Worm (Caenorhabditis elegans): ENCODE data around the gene dmsr-5.
A peak's percentile ranks its signal among the peaks of the same experiment; 100 is the strongest.

The dmsr-5 gene

ce11 chrIII:11002808-11003207 is 7.8 kb upstream of the dmsr-5 start:
- no peak for TF ChIP-seq ham-2 (GFP tag; optimal IDR thresholded peaks at IDR 0.05)
- no peak for TF ChIP-seq unc-39 (tag; optimal IDR thresholded peaks at IDR 0.05)
- no peak for TF ChIP-seq ceh-43 (GFP tag; optimal IDR thresholded peaks at IDR 0.05)
- TF ChIP-seq nhr-237 (tag; optimal IDR thresholded peaks at IDR 0.05) = no peak
- TF ChIP-seq mab-5 (tag; optimal IDR thresholded peaks at IDR 0.05) = no peak
- no peak for TF ChIP-seq unc-120 (tag; optimal IDR thresholded peaks at IDR 0.05; ENCODE audit: poor library complexity, severe bottlenecking)
- no peak for TF ChIP-seq zip-8 (tag; optimal IDR thresholded peaks at IDR 0.05)
- TF ChIP-seq sptf-1 (tag; optimal IDR thresholded peaks at IDR 0.05) = no peak
- no peak for TF ChIP-seq mep-1 (tag; optimal IDR thresholded peaks at IDR 0.05)
- TF ChIP-seq sem-2 (GFP tag; optimal IDR thresholded peaks at IDR 0.05) = no peak
- no peak for TF ChIP-seq M03D4.4 (tag; optimal IDR thresholded peaks at IDR 0.05)

DNA sequence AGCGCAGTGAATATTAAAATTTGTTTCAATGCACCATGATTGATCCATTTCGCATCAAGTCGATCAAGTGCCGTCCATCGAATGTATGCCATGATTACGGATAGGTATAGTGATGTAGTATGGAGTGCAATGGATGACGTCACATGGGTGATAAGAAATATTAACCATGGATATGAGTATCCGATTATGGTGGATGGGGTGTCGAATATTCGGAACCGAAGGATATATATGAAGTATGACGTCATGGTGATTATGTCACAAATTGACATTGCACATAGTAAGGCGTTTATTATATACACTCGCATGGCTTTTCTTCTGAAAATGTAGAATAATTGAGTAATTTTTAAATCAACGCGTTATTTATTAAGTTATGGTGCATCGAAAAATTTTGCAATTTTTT is 971 bp downstream of the dmsr-5 start:
- TF ChIP-seq zip-8 (tag; optimal IDR thresholded peaks at IDR 0.05) = peak; percentile 91
- no peak for TF ChIP-seq ceh-83 (GFP tag; optimal IDR thresholded peaks at IDR 0.05)
- TF ChIP-seq cnd-1 (tag; optimal IDR thresholded peaks at IDR 0.05) = no peak
- TF ChIP-seq flh-1 (GFP tag; optimal IDR thresholded peaks at IDR 0.05) = no peak
- TF ChIP-seq nhr-237 (tag; optimal IDR thresholded peaks at IDR 0.05) = no peak
- TF ChIP-seq lin-32 (GFP tag; optimal IDR thresholded peaks at IDR 0.05) = no peak
- no peak for TF ChIP-seq lin-13 (tag; optimal IDR thresholded peaks at IDR 0.05)

DNA sequence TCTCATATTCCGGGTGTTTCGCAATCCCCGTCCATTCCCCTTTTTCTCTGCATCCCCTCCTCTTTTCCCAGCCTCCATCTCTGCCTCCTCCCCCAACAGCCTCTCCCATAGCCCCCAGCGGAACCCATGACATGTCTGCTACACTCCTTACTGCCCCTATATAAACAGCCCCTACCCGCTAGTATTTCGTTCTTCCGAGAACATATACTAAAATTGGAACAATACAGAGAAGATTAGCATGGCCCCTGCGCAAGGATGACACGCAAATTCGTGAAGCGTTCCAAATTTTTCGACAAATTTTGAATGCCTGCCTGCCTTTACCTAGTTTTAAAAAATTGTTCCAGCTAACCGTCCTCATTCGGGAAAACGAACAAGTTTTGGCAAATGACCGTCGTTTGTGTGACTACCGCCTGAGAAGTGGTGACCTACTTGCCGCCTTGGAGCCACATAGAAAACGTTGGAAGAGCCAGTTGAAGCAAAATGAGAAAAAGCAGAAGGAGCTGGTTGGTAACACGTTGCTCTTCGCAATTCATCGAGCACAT is 5.5 kb downstream of the dmsr-5 start:
- peak; percentile 94 for TF ChIP-seq pha-4 (tag; optimal IDR thresholded peaks at IDR 0.05)
- peak; percentile 79 for TF ChIP-seq ztf-11 (tag; optimal IDR thresholded peaks at IDR 0.05)
- TF ChIP-seq sptf-1 (tag; optimal IDR thresholded peaks at IDR 0.05) = peak; percentile 98
- peak; percentile 93 for TF ChIP-seq cnd-1 (tag; optimal IDR thresholded peaks at IDR 0.05)
- peak; percentile 95 for TF ChIP-seq ceh-83 (GFP tag; optimal IDR thresholded peaks at IDR 0.05)
- peak; percentile 93 for TF ChIP-seq lin-32 (GFP tag; optimal IDR thresholded peaks at IDR 0.05)
- peak; percentile 57 for TF ChIP-seq ceh-39 (tag; optimal IDR thresholded peaks at IDR 0.05)
- peak; percentile 89 for TF ChIP-seq lin-13 (tag; optimal IDR thresholded peaks at IDR 0.05)
- peak; percentile 25 for TF ChIP-seq nhr-28 (tag; optimal IDR thresholded peaks at IDR 0.05)
- peak; percentile 86 for TF ChIP-seq elt-3 (tag; optimal IDR thresholded peaks at IDR 0.05)
- peak; percentile 98 for TF ChIP-seq mls-2 (tag; optimal IDR thresholded peaks at IDR 0.05)
- TF ChIP-seq flh-1 (GFP tag; optimal IDR thresholded peaks at IDR 0.05) = peak; percentile 77
- TF ChIP-seq nhr-237 (tag; optimal IDR thresholded peaks at IDR 0.05) = peak; percentile 93
- TF ChIP-seq snpc-4 (tag; optimal IDR thresholded peaks at IDR 0.05) = no peak
- TF ChIP-seq nhr-2 (tag; optimal IDR thresholded peaks at IDR 0.05) = peak; percentile 16
- TF ChIP-seq hlh-1 (tag; optimal IDR thresholded peaks at IDR 0.05) = peak; percentile 84
- peak; percentile 89 for TF ChIP-seq bed-3 (GFP tag; optimal IDR thresholded peaks at IDR 0.05)
- peak; percentile 4 for TF ChIP-seq elt-1 (tag; optimal IDR thresholded peaks at IDR 0.05; ENCODE audit: borderline replicate concordance, insufficient read depth)
- TF ChIP-seq nhr-12 (tag; optimal IDR thresholded peaks at IDR 0.05) = peak; percentile 16
- peak; percentile 95 for TF ChIP-seq ces-1 (GFP tag; optimal IDR thresholded peaks at IDR 0.05)
- peak; percentile 90 for TF ChIP-seq ceh-43 (GFP tag; optimal IDR thresholded peaks at IDR 0.05)
- peak; percentile 99 for TF ChIP-seq drap-1 (GFP tag; optimal IDR thresholded peaks at IDR 0.05)
- peak; percentile 90 for TF ChIP-seq mab-5 (tag; optimal IDR thresholded peaks at IDR 0.05)
- TF ChIP-seq zip-8 (tag; optimal IDR thresholded peaks at IDR 0.05) = no peak
- peak; percentile 93 for TF ChIP-seq sem-2 (GFP tag; optimal IDR thresholded peaks at IDR 0.05)
- TF ChIP-seq M03D4.4 (tag; optimal IDR thresholded peaks at IDR 0.05) = peak; percentile 95
- peak; percentile 47 for TF ChIP-seq nhr-76 (tag; optimal IDR thresholded peaks at IDR 0.05)
- peak; percentile 91 for TF ChIP-seq mep-1 (tag; optimal IDR thresholded peaks at IDR 0.05)
- peak; percentile 99 for TF ChIP-seq ham-2 (GFP tag; optimal IDR thresholded peaks at IDR 0.05)
- TF ChIP-seq blmp-1 (tag; optimal IDR thresholded peaks at IDR 0.05) = no peak
- no peak for TF ChIP-seq unc-39 (tag; optimal IDR thresholded peaks at IDR 0.05)
- TF ChIP-seq lsy-2 (tag; optimal IDR thresholded peaks at IDR 0.05) = peak; percentile 78
- TF ChIP-seq tbx-8 (GFP tag; optimal IDR thresholded peaks at IDR 0.05) = peak; percentile 95
- peak; percentile 99 for TF ChIP-seq unc-120 (tag; optimal IDR thresholded peaks at IDR 0.05; ENCODE audit: poor library complexity, severe bottlenecking)
- TF ChIP-seq unc-62 (GFP tag; optimal IDR thresholded peaks at IDR 0.05) = peak; percentile 89

Measured in whole organism, mixed stage, embryonic.